Worm (Caenorhabditis elegans) whole organism, dauer: ENCODE measurements around the gene dcap-1.
"Not testable (repeated sequence)": the region's sequence is repeated elsewhere in the genome, so short reads cannot be mapped to it uniquely, and the experiment has no call there.

ENCODE experiments used
- unc-62 ChIP-seq: sonication (generic microtip); optimal IDR thresholded peaks from 2 replicates; lab custom pipeline; 2017; ENCODE audit warnings: missing biosample characterization, missing genetic modification reagents, missing genetic modification characterization

The dcap-1 gene

DNA sequence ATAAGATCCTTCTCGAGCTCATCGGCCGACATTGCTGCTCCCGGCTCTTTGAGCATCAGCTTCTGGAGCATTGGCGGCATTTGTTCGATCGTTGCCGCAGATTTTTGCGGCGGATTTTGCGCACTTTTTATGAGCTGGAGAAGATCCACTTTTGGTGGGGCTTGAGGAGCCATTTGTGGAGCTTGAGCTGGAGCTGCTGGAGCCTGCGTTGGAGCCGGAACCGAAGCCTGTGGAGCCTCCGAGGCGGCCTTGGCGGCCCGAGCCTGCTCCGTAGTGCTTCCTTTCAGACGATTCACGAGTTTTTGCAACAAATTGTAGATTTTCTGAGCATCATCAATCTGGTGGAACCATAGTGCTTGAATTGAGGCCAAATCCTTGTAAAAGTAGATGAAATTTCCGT is 605 bp downstream of the dcap-1 start:
- TF ChIP-seq unc-62 (GFP tag; lab: Kevin White, UChicago) = no peak

DNA sequence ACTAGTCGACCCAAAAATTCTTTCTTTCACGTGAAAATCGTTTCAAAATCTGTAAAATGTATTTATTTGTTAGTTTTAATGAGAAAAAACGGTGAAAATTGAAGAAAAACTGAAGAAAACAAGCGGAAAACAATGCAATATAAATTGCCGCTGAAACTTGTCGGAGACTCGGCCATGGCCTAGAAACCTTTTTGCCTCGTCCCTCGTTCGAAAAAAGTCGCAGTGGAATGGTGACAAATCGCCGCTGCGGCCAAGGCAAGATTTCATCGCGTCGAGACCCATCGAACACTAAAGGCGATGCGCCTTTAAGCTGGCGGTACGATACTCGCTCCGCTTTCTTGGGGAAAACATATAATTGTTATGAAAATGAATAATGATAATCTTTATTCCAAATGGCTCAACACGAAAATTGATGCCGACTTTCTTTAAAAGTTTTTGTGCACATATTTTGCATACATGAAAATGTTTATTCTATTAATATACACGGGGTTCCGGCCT is 2.9 kb downstream of the dcap-1 start, which contains the start of gene Y55F3AM.21:
Gene Y55F3AM.21 (minus strand): TSS at position 51 of the 498 bp plus-strand sequence.
- TF ChIP-seq unc-62 (GFP tag; lab: Kevin White, UChicago) = not testable (repeated sequence)

DNA sequence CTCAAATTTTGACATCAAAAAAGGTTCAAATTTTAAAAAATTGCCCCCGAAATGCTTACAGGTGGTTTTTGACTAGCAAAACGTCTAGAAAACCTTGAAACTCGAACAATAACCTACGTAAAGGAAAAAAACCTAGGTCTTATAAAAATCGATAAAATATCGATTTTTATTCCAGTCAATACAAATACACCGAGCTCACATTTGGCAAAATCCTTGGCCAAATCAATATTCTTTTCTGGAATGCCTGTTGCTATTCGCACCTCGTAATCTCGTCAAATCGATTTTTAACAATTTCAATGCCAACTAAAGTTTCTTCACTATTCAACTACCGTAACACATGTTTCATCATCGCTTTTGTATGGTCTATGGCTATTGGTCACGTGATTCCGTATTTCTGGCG is 7.6 kb downstream of the dcap-1 start:
- no peak for TF ChIP-seq unc-62 (GFP tag; lab: Kevin White, UChicago)

DNA sequence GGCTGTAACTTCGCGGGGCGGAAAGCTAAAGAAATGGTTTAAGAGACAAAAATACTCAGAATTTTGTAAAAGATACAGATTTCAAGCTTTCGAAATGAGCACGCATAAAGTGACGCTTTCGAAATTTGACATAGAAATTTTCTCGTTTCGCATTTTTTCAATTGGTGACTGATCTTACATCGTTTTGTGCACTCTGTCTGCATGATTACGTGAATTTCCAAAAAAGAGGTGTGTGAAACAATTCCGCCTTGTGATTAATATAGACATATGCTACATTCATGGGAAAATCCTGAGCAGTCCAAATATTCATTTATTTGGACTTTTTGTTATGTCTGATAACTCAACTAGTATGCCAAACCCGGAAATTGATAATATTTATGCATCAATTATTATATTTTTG is 8.9 kb downstream of the dcap-1 start, which contains the start of gene srx-12:
Gene srx-12 (plus strand): TSS at position 301 of the 400 bp plus-strand sequence.
- no peak for TF ChIP-seq unc-62 (GFP tag; lab: Kevin White, UChicago)

DNA sequence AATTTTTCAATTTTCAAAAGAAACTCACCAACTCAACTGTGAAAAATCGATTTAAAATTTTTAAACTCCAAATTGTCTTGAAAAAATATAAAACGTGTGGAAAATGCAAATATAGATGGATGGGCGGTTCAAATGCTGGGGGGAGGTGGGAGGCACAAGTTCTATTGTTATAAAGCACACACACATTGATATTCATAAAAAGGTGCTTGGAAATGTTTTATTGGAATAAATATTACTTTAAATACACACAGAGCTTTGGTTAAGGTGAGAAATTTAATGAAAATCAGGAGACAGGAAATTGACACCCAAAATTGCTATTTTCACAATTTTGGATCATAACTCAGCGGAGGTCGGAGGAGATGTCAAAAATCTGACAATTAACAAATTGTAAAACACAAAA is 10.3 kb downstream of the dcap-1 start, which contains the start of gene Y55F3AM.11:
Gene Y55F3AM.11 (minus strand): TSS at position 101 of the 400 bp plus-strand sequence.
- no peak for TF ChIP-seq unc-62 (GFP tag; lab: Kevin White, UChicago)

DNA sequence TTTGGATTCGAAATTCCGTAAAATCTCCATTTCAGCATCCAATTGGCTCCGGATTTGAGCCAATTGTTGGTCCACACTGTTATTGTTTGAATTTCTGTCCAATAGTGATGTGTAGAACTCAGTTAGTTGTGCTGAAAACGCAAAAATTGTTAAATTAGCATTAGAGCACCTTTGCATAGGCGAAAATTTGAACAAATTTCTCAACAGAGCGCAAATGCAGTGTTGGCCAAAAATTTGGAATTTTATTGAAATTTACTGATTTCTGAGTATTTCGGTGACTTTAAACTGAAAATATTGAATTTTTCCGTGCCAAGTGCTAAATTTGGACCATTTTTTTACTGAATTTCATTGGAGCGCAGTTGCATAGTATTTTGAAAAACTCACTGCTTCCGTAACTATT is 14.1 kb downstream of the dcap-1 start:
- no peak for TF ChIP-seq unc-62 (GFP tag; lab: Kevin White, UChicago)

DNA sequence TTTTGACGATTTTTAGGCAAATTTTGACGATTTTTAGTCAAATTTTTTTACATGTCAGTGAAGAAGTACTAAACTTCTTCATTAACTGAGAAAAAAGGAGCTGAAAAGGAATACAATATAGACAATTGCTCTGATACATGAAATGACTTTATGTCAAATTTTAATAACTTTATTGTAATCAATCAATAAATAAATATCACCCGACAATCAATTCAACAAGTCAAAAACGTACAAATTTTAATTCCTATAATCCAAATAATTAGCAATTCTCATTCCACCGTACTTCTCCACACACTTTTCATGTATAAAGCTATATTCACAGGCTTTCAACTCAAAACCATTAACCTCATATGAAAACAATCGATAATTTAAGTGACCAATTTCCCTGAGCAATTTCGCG is 16.1 kb downstream of the dcap-1 start:
- TF ChIP-seq unc-62 (GFP tag; lab: Kevin White, UChicago) = no peak

DNA sequence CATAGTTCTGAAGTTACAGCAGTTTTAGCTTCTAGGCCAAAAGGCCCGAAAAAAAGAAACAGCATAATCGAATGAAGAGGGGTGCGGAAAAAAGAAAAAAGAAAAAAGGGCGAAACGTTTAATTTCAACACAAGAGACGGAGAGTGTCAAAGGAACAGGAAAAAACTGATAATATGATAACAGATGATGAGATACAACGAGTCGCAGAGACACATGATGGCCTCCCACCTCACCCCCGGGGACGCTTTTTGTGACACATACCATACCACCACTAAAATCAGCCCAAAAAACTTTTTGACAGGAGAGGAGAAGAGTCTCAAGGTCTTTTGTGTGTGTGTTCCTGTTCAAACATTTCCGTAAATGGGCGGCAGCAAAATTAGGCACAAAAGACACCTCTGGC is 19.5 kb downstream of the dcap-1 start:
- TF ChIP-seq unc-62 (GFP tag; lab: Kevin White, UChicago) = no peak

DNA sequence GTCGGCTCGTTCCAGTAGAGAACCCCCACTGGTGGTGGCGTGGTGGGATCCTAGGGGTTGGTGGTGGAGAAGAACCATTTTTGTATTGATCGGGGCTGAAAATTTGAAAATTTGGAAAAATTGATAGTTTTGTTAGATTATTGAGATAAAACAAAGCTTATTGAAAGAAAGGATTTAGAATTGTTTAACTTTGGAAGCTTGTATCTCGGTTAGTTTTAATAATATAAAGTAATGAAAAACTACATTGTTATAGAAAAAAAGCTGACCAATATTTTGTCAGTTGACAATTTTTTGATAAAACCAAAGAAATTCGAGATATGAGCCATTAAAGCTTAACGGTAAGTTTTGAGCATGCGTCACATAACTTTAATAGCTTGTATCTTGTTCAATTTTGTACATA is 24.7 kb downstream of the dcap-1 start, which contains the start of gene abhd-14:
Gene abhd-14 (minus strand): TSS at position 101 of the 400 bp plus-strand sequence.
- no peak for TF ChIP-seq unc-62 (GFP tag; lab: Kevin White, UChicago)

DNA sequence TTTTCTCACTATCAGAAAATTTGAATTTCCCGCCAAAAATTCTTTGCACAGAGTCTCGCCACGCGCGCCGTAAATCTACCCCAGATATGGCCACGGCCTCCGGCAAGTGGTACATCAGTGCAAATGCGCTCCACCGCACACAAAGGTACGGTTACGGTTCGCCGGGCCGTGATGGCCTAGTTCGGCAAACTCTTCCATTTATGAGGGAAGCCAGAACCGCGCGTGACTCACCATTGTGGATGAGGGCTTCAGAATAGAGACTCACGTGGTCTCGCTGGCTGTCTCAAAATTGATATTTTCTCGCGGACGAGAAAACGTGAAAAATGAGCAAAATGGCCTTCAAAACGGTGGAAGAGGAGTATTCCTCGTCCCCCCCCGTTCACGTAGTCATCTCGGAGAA is 34.8 kb downstream of the dcap-1 start:
- no peak for TF ChIP-seq unc-62 (GFP tag; lab: Kevin White, UChicago)

DNA sequence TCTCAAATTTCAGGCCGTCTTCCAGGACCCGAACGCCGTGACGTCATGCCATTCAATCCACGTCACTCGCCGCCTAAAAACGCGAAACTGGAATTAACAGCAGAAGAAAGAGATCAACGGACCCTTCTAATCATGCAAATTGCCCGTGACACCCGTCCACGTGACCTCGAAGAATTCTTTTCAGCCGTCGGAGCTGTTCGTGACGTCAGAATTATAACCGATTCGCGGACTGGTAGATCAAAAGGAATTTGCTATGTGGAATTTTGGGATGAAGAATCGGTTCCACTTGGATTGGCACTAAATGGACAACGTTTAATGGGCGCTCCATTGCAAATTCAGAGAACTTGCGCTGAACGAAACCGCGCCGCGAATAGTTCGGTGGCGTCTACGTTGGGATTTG is 39.2 kb downstream of the dcap-1 start:
- no peak for TF ChIP-seq unc-62 (GFP tag; lab: Kevin White, UChicago)

DNA sequence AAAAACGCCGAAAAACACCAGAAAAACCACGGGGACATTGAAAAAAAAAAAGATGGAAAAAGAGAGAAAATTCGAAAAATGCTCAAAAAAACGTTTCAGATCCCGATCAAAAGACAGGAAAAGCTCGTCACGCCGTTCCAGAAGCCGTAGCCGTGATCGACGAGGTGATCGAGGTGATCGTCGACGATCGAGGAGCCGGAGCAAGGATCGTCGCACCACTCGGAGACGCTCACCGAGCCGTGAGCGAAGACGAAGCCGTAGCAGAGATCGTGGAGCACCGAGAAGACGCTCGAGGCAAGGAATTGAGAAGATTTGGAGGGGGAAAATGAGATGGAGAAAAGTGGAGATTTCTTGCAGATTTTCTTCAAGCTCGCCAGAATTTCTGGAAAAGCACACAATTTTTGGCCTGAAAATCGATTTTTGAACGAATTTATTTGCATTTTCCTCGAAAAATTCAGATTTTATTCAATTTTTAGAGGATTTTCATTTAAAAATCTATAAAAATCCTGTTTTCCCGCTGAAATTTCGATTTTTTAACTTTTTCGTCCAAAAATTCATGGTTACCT is 41.3 kb downstream of the dcap-1 start:
- TF ChIP-seq unc-62 (GFP tag; lab: Kevin White, UChicago) = no peak

DNA sequence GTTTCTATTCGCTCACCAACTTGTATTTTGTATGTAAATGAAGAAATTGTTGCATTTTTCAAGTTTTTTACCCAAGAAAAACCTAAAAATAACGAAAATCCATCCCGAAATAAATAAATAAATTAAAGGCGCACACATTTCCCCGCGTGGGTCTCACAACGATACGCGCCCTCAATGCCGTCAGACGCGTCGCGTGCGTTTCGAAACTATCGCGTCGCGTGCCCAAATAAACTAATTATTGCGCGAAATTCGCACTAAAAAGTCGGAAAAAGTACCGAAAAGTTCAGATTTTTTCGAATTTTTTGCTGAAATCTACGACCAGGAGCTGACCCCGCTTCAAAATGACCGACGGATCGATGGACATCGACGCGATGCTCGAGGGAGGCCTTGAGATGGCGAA is 42.1 kb downstream of the dcap-1 start, which contains the start of gene rbm-39:
Gene rbm-39 (plus strand): TSS at position 178 of the 400 bp plus-strand sequence.
- no peak for TF ChIP-seq unc-62 (GFP tag; lab: Kevin White, UChicago)

DNA sequence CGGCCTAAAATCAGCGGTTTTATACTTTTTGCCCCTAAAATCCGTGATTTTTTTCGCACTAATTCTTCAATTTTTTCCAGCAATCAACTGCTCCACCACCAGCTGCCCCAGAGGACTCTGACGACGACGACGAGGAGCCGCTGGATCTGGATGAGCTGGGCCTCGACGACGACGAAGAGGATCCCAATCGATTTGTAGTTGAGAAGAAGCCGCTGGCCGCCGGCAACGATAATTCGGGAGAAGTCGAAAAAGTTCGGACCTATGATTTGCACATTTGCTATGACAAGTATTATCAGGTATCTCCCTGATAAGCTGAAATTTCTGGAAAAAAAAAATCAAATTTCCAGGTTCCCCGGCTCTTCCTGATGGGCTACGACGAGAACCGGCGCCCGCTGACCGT is 42.8 kb downstream of the dcap-1 start:
- no peak for TF ChIP-seq unc-62 (GFP tag; lab: Kevin White, UChicago)

DNA sequence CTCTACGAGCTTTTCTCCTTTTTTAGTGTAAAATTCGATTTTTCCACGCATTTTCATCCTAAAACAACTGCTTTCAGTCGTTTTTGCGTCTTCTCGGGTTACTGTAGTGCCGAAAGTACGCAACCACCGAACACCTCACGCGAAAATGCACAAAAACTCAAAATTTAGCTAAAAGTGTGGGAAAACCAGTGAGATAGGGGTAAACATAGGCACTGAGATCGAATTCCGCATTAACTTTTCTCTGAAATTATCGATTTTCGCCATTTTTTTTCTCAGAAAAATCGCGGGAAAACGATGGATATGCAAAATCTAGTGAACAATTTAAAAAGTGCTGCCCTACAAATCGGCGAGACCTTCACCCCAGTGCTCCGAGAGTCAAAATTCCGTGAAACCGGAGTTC is 44.4 kb downstream of the dcap-1 start, which contains the start of gene atg-3:
Gene atg-3 (plus strand): TSS at position 301 of the 400 bp plus-strand sequence.
- TF ChIP-seq unc-62 (GFP tag; lab: Kevin White, UChicago) = no peak

DNA sequence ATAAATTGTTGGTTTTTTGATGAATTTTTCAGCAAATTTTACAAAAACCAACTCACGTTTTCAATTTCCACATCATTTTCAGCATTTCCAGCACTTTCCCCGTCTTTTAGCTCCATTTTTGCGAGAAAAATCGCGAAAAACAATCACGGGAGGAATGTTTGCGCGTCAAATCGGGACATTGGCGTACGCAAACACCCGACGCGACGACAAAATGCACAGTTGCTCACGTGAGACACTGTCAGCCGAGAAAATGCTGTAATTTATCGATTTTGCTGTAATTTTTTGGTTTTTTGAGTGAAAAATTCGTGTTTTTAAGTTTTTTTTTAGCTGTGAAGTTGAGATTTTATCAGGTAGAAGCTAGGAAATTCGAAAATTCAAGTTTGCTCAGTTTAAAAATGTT is 45.0 kb downstream of the dcap-1 start, which contains the start of gene Y55F3AM.9:
Gene Y55F3AM.9 (minus strand): TSS at position 189 of the 400 bp plus-strand sequence.
- no peak for TF ChIP-seq unc-62 (GFP tag; lab: Kevin White, UChicago)

DNA sequence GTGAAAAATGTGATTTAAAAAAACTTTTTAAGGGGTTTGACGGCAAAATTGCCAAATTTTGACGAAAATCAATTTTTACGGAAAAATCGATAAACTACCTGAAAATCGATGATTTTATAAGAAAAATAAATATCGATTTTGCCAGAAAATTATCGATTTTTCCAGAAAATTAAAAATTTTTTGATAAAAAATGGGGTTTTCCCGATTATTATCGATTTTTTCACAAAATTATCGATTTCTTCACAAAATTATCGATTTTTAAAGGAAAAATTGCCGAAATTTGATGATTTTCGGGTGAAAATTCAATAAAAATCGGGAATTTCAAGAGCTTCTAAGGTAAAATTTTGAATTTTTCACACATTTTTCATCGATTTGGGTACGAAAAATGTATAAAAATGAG is 47.9 kb downstream of the dcap-1 start:
- TF ChIP-seq unc-62 (GFP tag; lab: Kevin White, UChicago) = no peak
